Worm (Caenorhabditis elegans) whole organism, L1 larva: ENCODE results near the gene htp-1.

Experiments
- C04F5.9 ChIP-seq: sonication (generic microtip); optimal IDR thresholded peaks from 2 replicates; lab custom pipeline; 2016; ENCODE audit warnings: missing genetic modification characterization, missing compliant biosample characterization
- C16A3.4 ChIP-seq: fragments of 150-350 bp; optimal IDR thresholded peaks from 2 replicates; lab custom pipeline; 2014; ENCODE audit warnings: missing biosample characterization, missing genetic modification characterization
- alr-1 ChIP-seq: fragments of 200-800 bp; sonication (Bioruptor generic); optimal IDR thresholded peaks from 2 replicates; lab custom pipeline; 2018; ENCODE audit warnings: borderline replicate concordance, mild to moderate bottlenecking, missing genetic modification characterization, missing compliant biosample characterization
- ama-1 ChIP-seq: fragments of 150-350 bp; optimal IDR thresholded peaks from 2 replicates; lab custom pipeline; 2014
- ceh-63 ChIP-seq: fragments of 200-800 bp; sonication (Bioruptor generic); optimal IDR thresholded peaks from 2 replicates; lab custom pipeline; 2018; ENCODE audit warnings: mild to moderate bottlenecking, missing genetic modification characterization, missing compliant biosample characterization
- ceh-82 ChIP-seq, 3 experiments: fragments of 150-350 bp in 1 of 3; sonication (generic microtip) in 2 of 3; optimal IDR thresholded peaks; 2 replicates each; lab custom pipeline; 2014 to 2017; ENCODE audit warnings: missing biosample characterization in 3 of 3, missing genetic modification characterization in 3 of 3
- ceh-88 ChIP-seq: fragments of 200-800 bp; sonication (Bioruptor generic); IDR thresholded peaks from 2 replicates; pipeline ENCODE4 v1.3.6; 2022; ENCODE audit warnings: missing genetic modification characterization, missing compliant biosample characterization
- ceh-90 ChIP-seq: sonication (generic microtip); optimal IDR thresholded peaks from 2 replicates; lab custom pipeline; 2016; ENCODE audit warnings: missing genetic modification characterization, missing compliant biosample characterization
- ces-1 ChIP-seq: fragments of 150-350 bp; optimal IDR thresholded peaks from 2 replicates; lab custom pipeline; 2014; ENCODE audit warnings: missing biosample characterization, missing genetic modification reagents, missing genetic modification characterization
- dpl-1 ChIP-seq, 3 experiments: fragments of 150-350 bp in 2 of 3; sonication (generic microtip) in 1 of 3; optimal IDR thresholded peaks; 2 replicates each; lab custom pipeline; 2014 to 2017; ENCODE audit warnings: missing biosample characterization in 3 of 3, missing genetic modification characterization in 3 of 3, missing genetic modification reagents in 3 of 3
- efl-1 ChIP-seq, 4 experiments: fragments of 150-350 bp; optimal IDR thresholded peaks in 3 of 4; peaks in 1 of 4; 1 replicate in 1 of 4; 2 replicates in 3 of 4; lab custom pipeline; 2014; ENCODE audit warnings: missing biosample characterization in 2 of 4, missing genetic modification characterization in 2 of 4, missing genetic modification reagents in 2 of 4
- elt-2 ChIP-seq: sonication (generic microtip); optimal IDR thresholded peaks from 2 replicates; lab custom pipeline; 2016; ENCODE audit warnings: missing genetic modification characterization, mild to moderate bottlenecking, inconsistent platforms, missing compliant biosample characterization, missing genetic modification reagents
- fkh-4 ChIP-seq: sonication (generic microtip); optimal IDR thresholded peaks from 2 replicates; lab custom pipeline; 2016; ENCODE audit warnings: missing compliant biosample characterization, missing genetic modification characterization, borderline replicate concordance
- fkh-8 ChIP-seq: sonication (generic microtip); optimal IDR thresholded peaks from 2 replicates; lab custom pipeline; 2016; ENCODE audit warnings: mild to moderate bottlenecking, missing genetic modification characterization, missing compliant biosample characterization
- hlh-17 ChIP-seq: fragments of 200-800 bp; sonication (Bioruptor generic); optimal IDR thresholded peaks from 2 replicates; lab custom pipeline; 2018; ENCODE audit warnings: missing genetic modification characterization, mild to moderate bottlenecking, missing compliant biosample characterization, moderate library complexity, borderline replicate concordance
- irx-1 ChIP-seq: sonication (generic microtip); optimal IDR thresholded peaks from 2 replicates; lab custom pipeline; 2016; ENCODE audit warnings: missing genetic modification characterization, missing compliant biosample characterization
- isw-1 ChIP-seq: fragments of 200-800 bp; sonication (Bioruptor generic); IDR thresholded peaks from 2 replicates; pipeline ENCODE4 v1.3.6; 2022; ENCODE audit warnings: missing genetic modification characterization, missing compliant biosample characterization
- lin-13 ChIP-seq: fragments of 150-350 bp; optimal IDR thresholded peaks from 2 replicates; lab custom pipeline; 2014; ENCODE audit warnings: missing biosample characterization, missing genetic modification reagents, missing genetic modification characterization
- lin-35 ChIP-seq, 2 experiments: fragments of 150-350 bp; optimal IDR thresholded peaks; 2 replicates each; lab custom pipeline; 2014; ENCODE audit warnings: missing biosample characterization in 2 of 2, missing genetic modification characterization in 2 of 2, missing genetic modification reagents in 2 of 2
- lin-39 ChIP-seq: fragments of 150-350 bp; optimal IDR thresholded peaks from 2 replicates; lab custom pipeline; 2014; ENCODE audit warnings: missing biosample characterization, missing genetic modification reagents, missing genetic modification characterization
- lsy-2 ChIP-seq, 2 experiments: fragments of 150-350 bp; optimal IDR thresholded peaks; 2 replicates each; lab custom pipeline; 2014; ENCODE audit warnings: missing biosample characterization in 2 of 2, missing genetic modification characterization in 2 of 2
- mef-2 ChIP-seq: fragments of 150-350 bp; optimal IDR thresholded peaks from 2 replicates; lab custom pipeline; 2014; ENCODE audit warnings: missing biosample characterization, missing genetic modification characterization
- nhr-11 ChIP-seq: fragments of 150-350 bp; optimal IDR thresholded peaks from 2 replicates; lab custom pipeline; 2014; ENCODE audit warnings: missing biosample characterization, missing genetic modification characterization
- nhr-12 ChIP-seq: sonication (generic microtip); optimal IDR thresholded peaks from 2 replicates; lab custom pipeline; 2017; ENCODE audit warnings: missing biosample characterization, missing genetic modification characterization
- nhr-20 ChIP-seq: sonication (generic microtip); optimal IDR thresholded peaks from 2 replicates; lab custom pipeline; 2016; ENCODE audit warnings: mild to moderate bottlenecking, missing genetic modification characterization, missing compliant biosample characterization
- nhr-237 ChIP-seq: fragments of 150-350 bp; optimal IDR thresholded peaks from 2 replicates; lab custom pipeline; 2014; ENCODE audit warnings: missing biosample characterization, missing genetic modification characterization
- nhr-47 ChIP-seq: sonication (generic microtip); optimal IDR thresholded peaks from 2 replicates; lab custom pipeline; 2016; ENCODE audit warnings: mild to moderate bottlenecking, missing genetic modification characterization, moderate library complexity, missing compliant biosample characterization
- nhr-71 ChIP-seq: sonication (generic microtip); optimal IDR thresholded peaks from 2 replicates; lab custom pipeline; 2016; ENCODE audit warnings: mild to moderate bottlenecking, missing genetic modification characterization, moderate library complexity, missing compliant biosample characterization
- nhr-84 ChIP-seq: sonication (generic microtip); optimal IDR thresholded peaks from 2 replicates; lab custom pipeline; 2017; ENCODE audit warnings: missing biosample characterization, missing genetic modification characterization
- nhr-85 ChIP-seq: sonication (generic microtip); peaks from one replicate; lab custom pipeline; 2016; ENCODE audit warnings: missing genetic modification characterization, inconsistent platforms, missing compliant biosample characterization
- pax-3 ChIP-seq: fragments of 200-800 bp; sonication (Bioruptor generic); optimal IDR thresholded peaks from 2 replicates; lab custom pipeline; 2018; ENCODE audit warnings: mild to moderate bottlenecking, missing genetic modification characterization, moderate library complexity, missing compliant biosample characterization
- pqm-1 ChIP-seq: sonication (generic microtip); optimal IDR thresholded peaks from 3 replicates; lab custom pipeline; 2017; ENCODE audit warnings: missing biosample characterization, missing genetic modification characterization
- rnt-1 ChIP-seq: sonication (generic microtip); optimal IDR thresholded peaks from 2 replicates; lab custom pipeline; 2016; ENCODE audit warnings: mild to moderate bottlenecking, missing genetic modification characterization, moderate library complexity, missing compliant biosample characterization
- snu-23 ChIP-seq: sonication (generic microtip); optimal IDR thresholded peaks from 2 replicates; lab custom pipeline; 2016; ENCODE audit warnings: missing genetic modification characterization, missing compliant biosample characterization
- sox-4 ChIP-seq: sonication (generic microtip); optimal IDR thresholded peaks from 2 replicates; lab custom pipeline; 2016; ENCODE audit warnings: missing genetic modification characterization, missing compliant biosample characterization
- sup-37 ChIP-seq: fragments of 200-800 bp; sonication (Bioruptor generic); optimal IDR thresholded peaks from 2 replicates; lab custom pipeline; 2018; ENCODE audit warnings: mild to moderate bottlenecking, missing genetic modification characterization, missing compliant biosample characterization
- tbx-2 ChIP-seq: sonication (generic microtip); optimal IDR thresholded peaks from 2 replicates; lab custom pipeline; 2016; ENCODE audit warnings: missing genetic modification characterization, missing compliant biosample characterization
- unc-130 ChIP-seq: fragments of 150-350 bp; optimal IDR thresholded peaks from 2 replicates; lab custom pipeline; 2017; ENCODE audit warnings: missing biosample characterization, missing genetic modification characterization, inconsistent platforms
- unc-30 ChIP-seq: sonication (generic microtip); optimal IDR thresholded peaks from 2 replicates; lab custom pipeline; 2017; ENCODE audit warnings: missing biosample characterization, missing genetic modification characterization
- unc-62 ChIP-seq: fragments of 150-350 bp; optimal IDR thresholded peaks from 2 replicates; lab custom pipeline; 2014; ENCODE audit warnings: missing biosample characterization, missing genetic modification reagents, missing genetic modification characterization
- unc-86 ChIP-seq: sonication (generic microtip); optimal IDR thresholded peaks from 2 replicates; lab custom pipeline; 2016; ENCODE audit warnings: missing genetic modification characterization, missing compliant biosample characterization
- unc-98 ChIP-seq: fragments of 200-800 bp; sonication (Bioruptor generic); IDR thresholded peaks from 2 replicates; pipeline ENCODE4 v1.3.6; 2022; ENCODE audit warnings: missing genetic modification characterization, missing compliant biosample characterization
- xbp-1 ChIP-seq: sonication (generic microtip); optimal IDR thresholded peaks from 2 replicates; lab custom pipeline; 2016; ENCODE audit warnings: missing genetic modification characterization, missing compliant biosample characterization
- zag-1 ChIP-seq: fragments of 150-350 bp; optimal IDR thresholded peaks from 2 replicates; lab custom pipeline; 2014; ENCODE audit warnings: missing biosample characterization, missing genetic modification characterization
- zip-4 ChIP-seq: fragments of 200-800 bp; sonication (Bioruptor generic); optimal IDR thresholded peaks from 2 replicates; lab custom pipeline; 2018; ENCODE audit warnings: mild to moderate bottlenecking, missing genetic modification characterization, moderate library complexity, missing compliant biosample characterization
- ztf-11 ChIP-seq, 2 experiments: sonication (generic microtip); optimal IDR thresholded peaks; 2 replicates each; lab custom pipeline; 2016 to 2017; ENCODE audit warnings: missing genetic modification characterization in 2 of 2, missing biosample characterization in 1 of 2, missing compliant biosample characterization in 1 of 2
- ztf-4 ChIP-seq: fragments of 150-350 bp; optimal IDR thresholded peaks from 2 replicates; lab custom pipeline; 2014; ENCODE audit warnings: missing biosample characterization, missing genetic modification characterization

htp-1 gene

DNA sequence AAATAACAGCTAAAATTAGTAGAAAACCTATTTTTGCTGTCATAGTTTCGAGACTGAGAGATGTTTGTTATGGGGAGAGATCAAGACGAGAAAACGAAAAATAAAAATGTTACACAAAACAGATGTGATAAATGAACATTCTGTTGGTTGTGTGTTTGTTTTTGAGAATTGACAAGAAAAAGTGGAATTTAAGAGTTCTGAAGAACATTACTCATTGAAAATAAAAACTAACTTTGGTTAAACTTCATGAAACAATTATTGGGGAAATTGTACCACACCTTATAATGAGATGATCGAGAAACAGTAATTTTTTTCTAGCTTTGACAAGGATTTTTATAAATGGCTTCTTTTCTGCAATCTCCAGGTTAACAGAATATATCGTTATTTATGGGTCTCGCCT, 38.0 kb downstream of the htp-1 start, which contains the start of gene Y4C6B.7:
Gene Y4C6B.7, minus strand, starts transcription at position 101 of the 400 bp plus-strand sequence.
- no peak for TF ChIP-seq tbx-2 (tag; lab: Kevin White, UChicago)
- no peak for TF ChIP-seq fkh-4 (tag; lab: Kevin White, UChicago)
- TF ChIP-seq fkh-8 (tag; lab: Kevin White, UChicago), result no peak
- no peak for TF ChIP-seq zag-1 (tag; lab: Kevin White, UChicago)
- no peak for TF ChIP-seq dpl-1 (GFP tag; optimal IDR thresholded peaks at IDR 0.05; lab: Kevin White, UChicago)
- no peak for TF ChIP-seq ces-1 (GFP tag; lab: Kevin White, UChicago)
- TF ChIP-seq, all 84 proteins: peak for 0

DNA sequence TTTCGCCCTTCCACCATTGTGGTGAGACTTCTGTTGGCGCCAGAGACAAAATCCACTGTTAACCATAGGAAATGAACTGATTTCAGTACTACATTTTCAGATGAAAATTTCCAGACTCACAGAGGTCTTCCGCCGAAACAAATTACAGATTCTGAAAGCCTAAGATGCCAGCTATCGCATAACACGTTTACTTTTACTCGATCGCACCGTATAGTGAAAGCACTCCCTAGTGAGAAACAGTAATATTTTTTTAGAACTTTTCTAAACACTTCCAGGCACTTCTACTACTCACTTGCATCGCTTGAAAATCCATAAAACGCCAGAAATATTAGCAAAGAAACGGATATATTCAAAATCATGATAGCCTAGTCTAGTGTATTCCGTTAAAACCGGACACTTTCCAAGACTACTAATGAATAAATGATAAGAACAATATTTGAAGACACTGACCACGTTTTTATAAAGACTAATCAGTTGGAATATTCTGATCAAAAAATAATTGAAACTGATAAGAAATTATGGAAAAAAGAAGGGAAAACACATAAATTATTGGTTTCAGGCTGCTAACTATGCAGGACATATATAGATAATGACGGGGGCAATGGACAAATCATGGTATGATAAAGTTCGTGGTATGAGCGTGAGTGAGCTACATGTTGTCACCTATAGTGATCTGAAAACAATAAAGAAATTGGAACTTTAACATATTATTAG, 40.7 kb downstream of the htp-1 start, which contains the start of gene gba-4:
Gene gba-4, minus strand, starts transcription at position 418 of the 714 bp plus-strand sequence.
- TF ChIP-seq elt-2 (tag; lab: Kevin White, UChicago), result peak; percentile 78

ce11 chrIV:5344168-5344567, 47.2 kb downstream of the htp-1 start:
- no peak for TF ChIP-seq nhr-11 (tag; lab: Kevin White, UChicago)
- no peak for TF ChIP-seq alr-1 (tag; lab: Kevin White, UChicago)
- TF ChIP-seq ceh-88 (GFP tag; lab: Robert Waterston, UW), result no peak
- TF ChIP-seq sox-4 (tag; lab: Kevin White, UChicago), result no peak
- TF ChIP-seq rnt-1 (tag; lab: Kevin White, UChicago), result no peak
- no peak for TF ChIP-seq unc-130
- no peak for TF ChIP-seq nhr-47 (tag; lab: Kevin White, UChicago)
- TF ChIP-seq ceh-90 (tag; lab: Kevin White, UChicago), result no peak
- TF ChIP-seq nhr-12, result no peak
- no peak for TF ChIP-seq nhr-20 (tag; lab: Kevin White, UChicago)
- TF ChIP-seq lin-13 (GFP tag; lab: Kevin White, UChicago), result no peak
- TF ChIP-seq nhr-85 (tag; lab: Kevin White, UChicago), result peak; percentile 55
- TF ChIP-seq snu-23, result peak; percentile 21
- TF ChIP-seq pax-3 (tag; lab: Kevin White, UChicago), result no peak
- TF ChIP-seq ama-1 (lab: Kevin White, UChicago), result no peak
- TF ChIP-seq C16A3.4 (tag; lab: Kevin White, UChicago), result no peak
- TF ChIP-seq isw-1 (GFP tag; lab: Robert Waterston, UW), result no peak
- no peak for TF ChIP-seq efl-1 (optimal IDR thresholded peaks at IDR 0.05; lab: Kevin White, UChicago)
- peak in 1 of 2 experiments; percentile 34 for TF ChIP-seq efl-1 (GFP tag; optimal IDR thresholded peaks at IDR 0.05 in 1 of 2; lab: Kevin White, UChicago)
- no peak for TF ChIP-seq irx-1 (tag; lab: Kevin White, UChicago)
- TF ChIP-seq fkh-8 (tag; lab: Kevin White, UChicago), result no peak
- TF ChIP-seq ceh-63 (GFP tag; lab: Kevin White, UChicago), result no peak
- TF ChIP-seq nhr-84 (tag; lab: Kevin White, UChicago), result no peak
- TF ChIP-seq lin-35 (GFP tag; optimal IDR thresholded peaks at IDR 0.05; lab: Kevin White, UChicago), result peak in 1 of 2 experiments; percentile 65
- TF ChIP-seq mef-2, result no peak
- no peak for TF ChIP-seq unc-62
- TF ChIP-seq elt-2 (tag; lab: Kevin White, UChicago), result no peak
- no peak for TF ChIP-seq unc-98 (GFP tag; lab: Robert Waterston, UW)
- TF ChIP-seq ztf-11 (tag; optimal IDR thresholded peaks at IDR 0.05; lab: Kevin White, UChicago), result no peak
- no peak for TF ChIP-seq lin-39 (tag; lab: Kevin White, UChicago)
- no peak for TF ChIP-seq unc-30 (tag; lab: Kevin White, UChicago)
- no peak for TF ChIP-seq ces-1 (GFP tag; lab: Kevin White, UChicago)
- TF ChIP-seq xbp-1 (tag; lab: Kevin White, UChicago), result peak; percentile 10
- TF ChIP-seq lsy-2 (tag; optimal IDR thresholded peaks at IDR 0.05; lab: Kevin White, UChicago), result peak in 1 of 2 experiments; percentile 10
- no peak for TF ChIP-seq hlh-17 (GFP tag; lab: Kevin White, UChicago)
- TF ChIP-seq ceh-82 (tag; optimal IDR thresholded peaks at IDR 0.05; lab: Kevin White, UChicago), result no peak
- TF ChIP-seq nhr-71 (tag; lab: Kevin White, UChicago), result peak; percentile 18
- TF ChIP-seq zip-4 (GFP tag; lab: Kevin White, UChicago), result no peak
- TF ChIP-seq nhr-237 (tag; lab: Kevin White, UChicago), result no peak
- no peak for TF ChIP-seq ztf-4 (tag; lab: Kevin White, UChicago)
- no peak for TF ChIP-seq sup-37 (GFP tag; lab: Kevin White, UChicago)
- TF ChIP-seq unc-86 (tag; lab: Kevin White, UChicago), result no peak
- TF ChIP-seq pqm-1, result no peak
- TF ChIP-seq C04F5.9 (tag; lab: Kevin White, UChicago), result no peak
